Worm (Caenorhabditis elegans) whole organism, L4 larva: ENCODE results near the gene sand-1.

ENCODE experiments used
- D1046.2 ChIP-seq: fragments of 200-800 bp; sonication (Bioruptor generic); IDR thresholded peaks from 2 replicates; pipeline ENCODE4 v1.3.6; 2022; ENCODE audit warnings: missing genetic modification characterization, missing compliant biosample characterization
- F26F4.8 ChIP-seq: fragments of 200-800 bp; sonication (Bioruptor generic); conservative IDR thresholded peaks from 2 replicates; pipeline ENCODE4 v1.3.6; 2022; ENCODE audit warnings: missing genetic modification characterization, missing compliant biosample characterization
- T20F7.1 ChIP-seq: fragments of 200-800 bp; sonication (Bioruptor generic); optimal IDR thresholded peaks from 2 replicates; lab custom pipeline; 2018; ENCODE audit warnings: mild to moderate bottlenecking, missing genetic modification characterization, missing compliant biosample characterization
- Y48G9A.11 ChIP-seq: fragments of 200-800 bp; sonication (Bioruptor generic); IDR thresholded peaks from 2 replicates; pipeline ENCODE4 v1.3.6; 2022; ENCODE audit warnings: missing genetic modification reagents, missing genetic modification characterization, missing compliant biosample characterization
- Y5F2A.4 ChIP-seq: fragments of 200-800 bp; sonication (Bioruptor generic); optimal IDR thresholded peaks from 2 replicates; lab custom pipeline; 2018; ENCODE audit warnings: mild to moderate bottlenecking, missing genetic modification characterization, missing compliant biosample characterization
- ZK337.2 ChIP-seq: fragments of 200-800 bp; sonication (Bioruptor generic); IDR thresholded peaks from 2 replicates; pipeline ENCODE4 v1.3.6; 2022; ENCODE audit warnings: missing genetic modification reagents, missing genetic modification characterization, missing compliant biosample characterization
- aly-2 ChIP-seq: sonication (generic microtip); optimal IDR thresholded peaks from 2 replicates; lab custom pipeline; 2018; ENCODE audit warnings: missing biosample characterization, missing genetic modification characterization
- arid-1 ChIP-seq: fragments of 200-800 bp; sonication (Bioruptor generic); conservative IDR thresholded peaks from 2 replicates; pipeline ENCODE4 v1.3.6; 2022; ENCODE audit warnings: missing genetic modification reagents, missing genetic modification characterization, missing compliant biosample characterization
- attf-4 ChIP-seq: sonication (generic microtip); optimal IDR thresholded peaks from 3 replicates; lab custom pipeline; 2017; ENCODE audit warnings: missing biosample characterization, missing genetic modification characterization
- ceh-28 ChIP-seq: fragments of 150-350 bp; optimal IDR thresholded peaks from 2 replicates; lab custom pipeline; 2014; ENCODE audit warnings: missing biosample characterization, missing genetic modification reagents, missing genetic modification characterization
- ceh-44 ChIP-seq: fragments of 200-800 bp; sonication (Bioruptor generic); IDR thresholded peaks from 2 replicates; pipeline ENCODE4 v1.3.6; 2022; ENCODE audit warnings: missing genetic modification reagents, missing genetic modification characterization, missing compliant biosample characterization
- ceh-82 ChIP-seq: sonication (generic microtip); optimal IDR thresholded peaks from 2 replicates; lab custom pipeline; 2017; ENCODE audit warnings: missing biosample characterization, missing genetic modification characterization
- cey-2 ChIP-seq: sonication (generic microtip); optimal IDR thresholded peaks from 3 replicates; lab custom pipeline; 2017; ENCODE audit warnings: missing genetic modification characterization, mild to moderate bottlenecking, missing compliant biosample characterization, antibody characterized with exemption, borderline replicate concordance; ENCODE audit not compliant: insufficient read depth
- ctbp-1 ChIP-seq: fragments of 200-800 bp; sonication (Bioruptor generic); IDR thresholded peaks from 2 replicates; pipeline ENCODE4 v1.3.6; 2022; ENCODE audit warnings: missing genetic modification reagents, missing genetic modification characterization, missing compliant biosample characterization
- daf-12 ChIP-seq: fragments of 150-350 bp; optimal IDR thresholded peaks from 2 replicates; lab custom pipeline; 2014; ENCODE audit warnings: missing biosample characterization, missing genetic modification reagents, missing genetic modification characterization
- daf-19 ChIP-seq: fragments of 200-800 bp; sonication (Bioruptor generic); conservative IDR thresholded peaks from 2 replicates; pipeline ENCODE4 v1.3.6; 2022; ENCODE audit warnings: missing genetic modification characterization, missing compliant biosample characterization
- dmd-8 ChIP-seq: fragments of 200-800 bp; sonication (Bioruptor generic); IDR thresholded peaks from 2 replicates; pipeline ENCODE4 v1.3.6; 2022; ENCODE audit warnings: missing genetic modification characterization, missing compliant biosample characterization
- dmd-9 ChIP-seq: fragments of 200-800 bp; sonication (Bioruptor generic); IDR thresholded peaks from 2 replicates; pipeline ENCODE4 v1.3.6; 2022; ENCODE audit warnings: missing genetic modification reagents, missing genetic modification characterization, missing compliant biosample characterization
- dve-1 ChIP-seq: sonication (generic microtip); optimal IDR thresholded peaks from 2 replicates; lab custom pipeline; 2017; ENCODE audit warnings: antibody characterized with exemption, mild to moderate bottlenecking, missing genetic modification characterization, missing compliant biosample characterization; ENCODE audit not compliant: insufficient read depth
- egl-43 ChIP-seq: fragments of 200-800 bp; sonication (Bioruptor generic); IDR thresholded peaks from 2 replicates; pipeline ENCODE4 v1.3.6; 2022; ENCODE audit warnings: missing genetic modification reagents, missing genetic modification characterization, missing compliant biosample characterization
- fos-1 ChIP-seq: fragments of 150-350 bp; optimal IDR thresholded peaks from 2 replicates; lab custom pipeline; 2014; ENCODE audit warnings: missing biosample characterization, missing genetic modification characterization
- hif-1 ChIP-seq, 2 experiments: sonication (generic microtip); optimal IDR thresholded peaks; 2 replicates each; lab custom pipeline; 2016 to 2017; ENCODE audit warnings: missing compliant biosample characterization in 2 of 2, missing genetic modification characterization in 2 of 2, missing genetic modification reagents in 2 of 2, missing genotype in 2 of 2, mild to moderate bottlenecking in 1 of 2
- hlh-30 ChIP-seq: sonication (generic microtip); optimal IDR thresholded peaks from 2 replicates; lab custom pipeline; 2017; ENCODE audit warnings: antibody characterized with exemption, mild to moderate bottlenecking, missing genetic modification characterization, missing compliant biosample characterization; ENCODE audit not compliant: insufficient read depth
- hmg-1.1 ChIP-seq: fragments of 200-800 bp; sonication (Bioruptor generic); IDR thresholded peaks from 2 replicates; pipeline ENCODE4 v1.3.6; 2022; ENCODE audit warnings: missing genetic modification reagents, missing genetic modification characterization, missing compliant biosample characterization
- lim-7 ChIP-seq: fragments of 200-800 bp; sonication (Bioruptor generic); IDR thresholded peaks from 2 replicates; pipeline ENCODE4 v1.3.6; 2022; ENCODE audit warnings: missing genetic modification characterization, missing compliant biosample characterization
- lin-13 ChIP-seq: fragments of 150-350 bp; optimal IDR thresholded peaks from 2 replicates; lab custom pipeline; 2014; ENCODE audit warnings: missing biosample characterization, missing genetic modification reagents, missing genetic modification characterization
- lin-15B ChIP-seq: fragments of 150-350 bp; sonication (generic microtip); optimal IDR thresholded peaks from 3 replicates; lab custom pipeline; 2014; ENCODE audit warnings: missing biosample characterization, missing genetic modification characterization
- lin-29 ChIP-seq: fragments of 200-800 bp; sonication (Bioruptor generic); IDR thresholded peaks from 2 replicates; pipeline ENCODE4 v1.3.6; 2022; ENCODE audit warnings: missing genetic modification reagents, missing genetic modification characterization, missing compliant biosample characterization
- lir-3 ChIP-seq: sonication (generic microtip); optimal IDR thresholded peaks from 2 replicates; lab custom pipeline; 2016; ENCODE audit warnings: mild to moderate bottlenecking, missing genetic modification characterization, missing compliant biosample characterization
- lsy-2 ChIP-seq, 2 experiments: fragments of 150-350 bp in 1 of 2; sonication (generic microtip) in 1 of 2; optimal IDR thresholded peaks; 2 replicates each; lab custom pipeline; 2014 to 2017; ENCODE audit warnings: missing biosample characterization in 2 of 2, missing genetic modification characterization in 2 of 2
- madf-5 ChIP-seq, 2 experiments: fragments of 200-800 bp; sonication (Bioruptor generic); IDR thresholded peaks; 2 replicates each; pipeline ENCODE4 v1.3.6; 2022; ENCODE audit warnings: missing compliant biosample characterization in 2 of 2, missing genetic modification characterization in 2 of 2
- mdt-29 ChIP-seq: fragments of 200-800 bp; sonication (Bioruptor generic); IDR thresholded peaks from 2 replicates; pipeline ENCODE4 v1.3.6; 2022; ENCODE audit warnings: missing genetic modification reagents, missing genetic modification characterization, missing compliant biosample characterization
- mep-1 ChIP-seq: fragments of 150-350 bp; sonication (generic microtip); optimal IDR thresholded peaks from 3 replicates; lab custom pipeline; 2014; ENCODE audit warnings: missing biosample characterization, missing genetic modification characterization
- mes-2 ChIP-seq: sonication (generic microtip); optimal IDR thresholded peaks from 2 replicates; lab custom pipeline; 2016; ENCODE audit warnings: missing genotype, mild to moderate bottlenecking, missing genetic modification characterization, missing compliant biosample characterization; ENCODE audit not compliant: poor library complexity, severe bottlenecking
- mxl-3 ChIP-seq: fragments of 200-800 bp; sonication (Bioruptor generic); optimal IDR thresholded peaks from 2 replicates; lab custom pipeline; 2018; ENCODE audit warnings: mild to moderate bottlenecking, missing genetic modification characterization, missing compliant biosample characterization
- nhr-102 ChIP-seq: sonication (generic microtip); optimal IDR thresholded peaks from 2 replicates; lab custom pipeline; 2016; ENCODE audit warnings: mild to moderate bottlenecking, missing genetic modification characterization, moderate library complexity, missing compliant biosample characterization
- nhr-11 ChIP-seq: fragments of 150-350 bp; optimal IDR thresholded peaks from 2 replicates; lab custom pipeline; 2014; ENCODE audit warnings: missing biosample characterization, missing genetic modification characterization
- nhr-237 ChIP-seq: sonication (generic microtip); optimal IDR thresholded peaks from 2 replicates; lab custom pipeline; 2017; ENCODE audit warnings: missing biosample characterization, missing genetic modification characterization
- nhr-28 ChIP-seq: fragments of 150-350 bp; optimal IDR thresholded peaks from 2 replicates; lab custom pipeline; 2014; ENCODE audit warnings: missing biosample characterization, missing genetic modification characterization
- nhr-48 ChIP-seq: sonication (generic microtip); optimal IDR thresholded peaks from 2 replicates; lab custom pipeline; 2016; ENCODE audit warnings: mild to moderate bottlenecking, missing genetic modification characterization, missing compliant biosample characterization
- nhr-6 ChIP-seq: fragments of 150-350 bp; optimal IDR thresholded peaks from 2 replicates; lab custom pipeline; 2014; ENCODE audit warnings: missing biosample characterization, missing genetic modification characterization
- pqm-1 ChIP-seq: sonication (generic microtip); optimal IDR thresholded peaks from 2 replicates; lab custom pipeline; 2017; ENCODE audit warnings: missing biosample characterization, missing genetic modification characterization
- rbr-2 ChIP-seq: sonication (generic microtip); optimal IDR thresholded peaks from 2 replicates; lab custom pipeline; 2016; ENCODE audit warnings: missing genotype, missing genetic modification characterization, missing compliant biosample characterization
- saeg-2 ChIP-seq: fragments of 200-800 bp; sonication (Bioruptor generic); IDR thresholded peaks from 2 replicates; pipeline ENCODE4 v1.3.6; 2022; ENCODE audit warnings: missing genetic modification reagents, missing genetic modification characterization, missing compliant biosample characterization
- sdz-12 ChIP-seq: fragments of 200-800 bp; sonication (Bioruptor generic); optimal IDR thresholded peaks from 2 replicates; lab custom pipeline; 2018; ENCODE audit warnings: mild to moderate bottlenecking, missing genetic modification characterization, missing compliant biosample characterization
- spr-1 ChIP-seq: sonication (generic microtip); optimal IDR thresholded peaks from 2 replicates; lab custom pipeline; 2016; ENCODE audit warnings: mild to moderate bottlenecking, missing genetic modification characterization, missing compliant biosample characterization
- tra-1 ChIP-seq: fragments of 200-800 bp; sonication (Bioruptor generic); IDR thresholded peaks from 2 replicates; pipeline ENCODE4 v1.3.6; 2022; ENCODE audit warnings: missing genetic modification reagents, missing genetic modification characterization, missing compliant biosample characterization
- unc-130 ChIP-seq: sonication (generic microtip); optimal IDR thresholded peaks from 2 replicates; lab custom pipeline; 2016; ENCODE audit warnings: missing genetic modification reagents, missing genetic modification characterization, missing compliant biosample characterization
- unc-39 ChIP-seq: sonication (generic microtip); optimal IDR thresholded peaks from 2 replicates; lab custom pipeline; 2017; ENCODE audit warnings: missing biosample characterization, missing genetic modification characterization
- zfp-2 ChIP-seq: sonication (generic microtip); optimal IDR thresholded peaks from 2 replicates; lab custom pipeline; 2016; ENCODE audit warnings: mild to moderate bottlenecking, missing genetic modification characterization, missing compliant biosample characterization
- zfp-3 ChIP-seq: fragments of 200-800 bp; sonication (Bioruptor generic); conservative IDR thresholded peaks from 2 replicates; pipeline ENCODE4 v1.3.6; 2022; ENCODE audit warnings: missing genetic modification reagents, missing genetic modification characterization, missing compliant biosample characterization
- zip-2 ChIP-seq: fragments of 150-350 bp; optimal IDR thresholded peaks from 2 replicates; lab custom pipeline; 2014; ENCODE audit warnings: missing biosample characterization, missing genetic modification characterization

Gene sand-1

ce11 chrIV:5334518-5334917, 32.1 kb upstream of the sand-1 start (continued):
- TF ChIP-seq fos-1 (no peak), sdz-12 (GFP tag; lab: Kevin White, UChicago) (no peak), cey-2 (no peak), nhr-11 (tag; lab: Kevin White, UChicago) (no peak), spr-1 (no peak), nhr-237 (tag; lab: Kevin White, UChicago) (no peak), hlh-30 (tag; lab: Kevin White, UChicago) (peak; percentile 47), ceh-28 (tag; lab: Kevin White, UChicago) (no peak), lsy-2 (tag; optimal IDR thresholded peaks at IDR 0.05; lab: Kevin White, UChicago) (peak in 1 of 2 experiments; percentile 66), D1046.2 (GFP tag; lab: Robert Waterston, UW) (no peak), lin-13 (GFP tag; lab: Kevin White, UChicago) (no peak), pqm-1 (tag; lab: Kevin White, UChicago) (no peak), nhr-102 (tag; lab: Kevin White, UChicago) (peak; percentile 18), ZK337.2 (GFP tag; lab: Robert Waterston, UW) (peak; percentile 71), zip-2 (tag; lab: Kevin White, UChicago) (no peak), unc-130 (GFP tag; lab: Kevin White, UChicago) (no peak), egl-43 (GFP tag; lab: Robert Waterston, UW) (no peak), mes-2 (tag; lab: Kevin White, UChicago) (no peak), dmd-9 (no peak), rbr-2 (peak; percentile 65), nhr-28 (no peak), mep-1 (tag; lab: Kevin White, UChicago) (peak; percentile 62), lin-15B (tag; lab: Kevin White, UChicago) (no peak), arid-1 (GFP tag; lab: Robert Waterston, UW) (peak; percentile 63; the same call in 1 of the 2 replicates), madf-5 (GFP tag; IDR thresholded peaks at IDR 0.05; lab: Robert Waterston, UW) (no peak), tra-1 (GFP tag; lab: Robert Waterston, UW) (no peak), lir-3 (tag; lab: Kevin White, UChicago) (no peak), ceh-82 (tag; lab: Kevin White, UChicago) (no peak), Y5F2A.4 (GFP tag; lab: Kevin White, UChicago) (peak; percentile 23), nhr-6 (tag; lab: Kevin White, UChicago) (no peak), ceh-44 (GFP tag; lab: Robert Waterston, UW) (peak; percentile 73), unc-39 (tag; lab: Kevin White, UChicago) (no peak), hmg-1.1 (GFP tag; lab: Robert Waterston, UW) (peak; percentile 83), aly-2 (tag; lab: Kevin White, UChicago) (no peak), Y48G9A.11 (no peak), lin-29 (no peak), dve-1 (tag; lab: Kevin White, UChicago) (peak; percentile 61), daf-19 (GFP tag; lab: Robert Waterston, UW) (no peak), hif-1 (tag; optimal IDR thresholded peaks at IDR 0.05; lab: Kevin White, UChicago) (peak in 1 of 2 experiments; percentile 34), zfp-2 (no peak), T20F7.1 (GFP tag; lab: Kevin White, UChicago) (no peak), attf-4 (tag; lab: Kevin White, UChicago) (no peak), dmd-8 (GFP tag; lab: Robert Waterston, UW) (no peak), ctbp-1 (GFP tag; lab: Robert Waterston, UW) (no peak), saeg-2 (GFP tag; lab: Robert Waterston, UW) (no peak), mdt-29 (GFP tag; lab: Robert Waterston, UW) (no peak), mxl-3 (GFP tag; lab: Kevin White, UChicago) (peak; percentile 25), daf-12 (tag; lab: Kevin White, UChicago) (no peak), nhr-48 (tag; lab: Kevin White, UChicago) (peak; percentile 4), lim-7 (no peak), zfp-3 (GFP tag; lab: Robert Waterston, UW) (no peak), F26F4.8 (GFP tag; lab: Robert Waterston, UW) (no peak)
